Worm (Caenorhabditis elegans) whole organism, L4/young adult: ENCODE measurements around the gene F28H7.8.

ENCODE experiments used
- W03F9.2 ChIP-seq: fragments of 150-350 bp; optimal IDR thresholded peaks from 2 replicates; lab custom pipeline; 2014; ENCODE audit warnings: missing biosample characterization, missing genetic modification characterization
- dao-5 ChIP-seq: sonication (generic microtip); optimal IDR thresholded peaks from 2 replicates; lab custom pipeline; 2016; ENCODE audit warnings: missing genotype, missing genetic modification characterization, moderate library complexity, missing compliant biosample characterization
- him-1 ChIP-seq: sonication (generic microtip); optimal IDR thresholded peaks from 2 replicates; lab custom pipeline; 2016; ENCODE audit warnings: missing genotype, missing genetic modification reagents, missing genetic modification characterization, missing compliant biosample characterization

F28H7.8 gene

DNA sequence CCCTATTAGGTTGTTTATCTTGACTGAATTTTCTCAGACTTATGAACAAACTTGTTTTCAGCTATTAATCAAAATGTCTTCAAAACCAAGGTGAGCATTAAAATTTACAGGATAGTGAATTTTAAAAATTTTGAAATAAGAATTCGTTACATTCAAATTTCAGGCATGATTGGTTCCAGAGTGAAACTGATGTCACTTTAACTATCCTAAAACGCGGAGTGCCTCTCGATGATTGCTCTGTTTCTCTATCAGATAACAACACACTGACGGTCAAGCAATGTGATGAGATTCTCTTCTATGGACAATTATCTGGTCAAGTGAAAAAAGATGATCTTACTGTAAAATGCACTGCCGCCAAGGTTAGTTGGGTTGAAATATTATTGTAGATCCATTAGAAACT is 12.6 kb downstream of the F28H7.8 start, which contains the start of gene D1054.3:
TSS of gene D1054.3 (plus strand) at position 62 of the 400 bp plus-strand sequence.
- TF ChIP-seq W03F9.2 (tag; lab: Kevin White, UChicago): no peak
- no peak for TF ChIP-seq dao-5 (tag; lab: Kevin White, UChicago)
- TF ChIP-seq him-1: no peak

DNA sequence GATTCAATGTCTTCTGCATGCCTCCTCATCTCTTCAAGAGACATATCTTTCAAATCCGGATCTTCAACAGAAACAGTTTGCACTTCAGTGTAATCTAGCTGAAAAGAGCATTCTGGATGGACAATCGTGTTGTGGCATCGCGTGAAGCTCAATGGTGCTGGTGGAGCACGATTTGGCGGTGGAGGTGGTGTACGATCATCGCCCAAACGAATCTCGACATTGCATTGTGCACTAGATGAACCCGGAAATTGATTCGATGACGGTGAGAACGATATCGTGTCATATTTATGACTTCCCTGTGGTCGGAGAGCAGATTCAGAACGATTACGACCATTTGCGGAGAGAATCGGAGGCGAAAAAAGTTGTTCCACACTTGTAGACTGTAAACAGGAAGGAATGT is 14.5 kb downstream of the F28H7.8 start:
- no peak for TF ChIP-seq W03F9.2 (tag; lab: Kevin White, UChicago)
- TF ChIP-seq dao-5 (tag; lab: Kevin White, UChicago): no peak
- no peak for TF ChIP-seq him-1

DNA sequence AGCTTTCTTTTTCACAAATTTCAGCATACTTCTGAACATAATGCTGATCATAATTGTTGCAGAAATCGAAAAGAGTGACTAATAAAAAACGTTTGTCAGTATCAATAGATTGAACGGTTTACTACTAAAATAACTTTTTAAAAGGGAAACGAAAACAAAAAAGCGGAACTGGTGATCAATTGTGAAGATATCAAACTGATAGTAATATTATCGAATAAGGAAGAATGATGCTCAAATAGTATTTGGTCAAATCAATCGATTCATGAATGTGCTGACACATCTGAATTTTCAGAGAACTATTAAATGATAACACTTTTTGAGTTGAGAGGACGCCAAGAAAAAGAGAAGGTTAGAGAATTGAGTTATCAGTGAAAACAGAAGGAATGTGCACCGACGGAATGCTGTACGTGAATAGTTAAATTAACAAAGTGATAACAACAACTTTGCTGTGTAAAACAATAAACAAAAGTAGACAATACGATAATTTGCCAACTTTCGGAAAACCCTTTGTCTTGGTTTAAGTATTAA is 17.8 kb downstream of the F28H7.8 start, which contains the start of gene D1054.5:
TSS of gene D1054.5 (minus strand) at position 51 of the 528 bp plus-strand sequence.
- TF ChIP-seq dao-5 (tag; lab: Kevin White, UChicago) (no peak), him-1 (no peak), W03F9.2 (tag; lab: Kevin White, UChicago) (no peak)

DNA sequence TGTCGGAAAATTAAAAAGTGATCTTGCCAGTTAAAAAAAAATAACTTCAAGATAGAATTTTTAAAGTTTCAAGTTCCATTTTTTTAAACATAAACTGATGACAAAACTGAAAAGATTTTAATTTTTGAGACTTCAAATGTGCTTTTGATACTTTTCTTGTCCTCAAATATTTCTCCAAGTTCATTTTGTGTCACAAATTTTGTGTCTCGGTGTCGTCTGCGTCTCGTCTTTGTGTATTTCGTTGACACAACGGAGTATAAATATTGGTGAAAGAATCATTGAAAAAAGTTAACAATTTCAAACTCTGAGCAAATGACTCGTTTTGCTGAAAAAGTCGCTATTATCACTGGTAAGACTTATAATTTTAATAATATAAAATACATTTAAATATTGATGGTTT is 25.3 kb downstream of the F28H7.8 start, which contains the start of gene D1054.8:
TSS of gene D1054.8 (plus strand) at position 301 of the 400 bp plus-strand sequence.
- TF ChIP-seq him-1: no peak
- TF ChIP-seq dao-5 (tag; lab: Kevin White, UChicago): no peak
- TF ChIP-seq W03F9.2 (tag; lab: Kevin White, UChicago): no peak

DNA sequence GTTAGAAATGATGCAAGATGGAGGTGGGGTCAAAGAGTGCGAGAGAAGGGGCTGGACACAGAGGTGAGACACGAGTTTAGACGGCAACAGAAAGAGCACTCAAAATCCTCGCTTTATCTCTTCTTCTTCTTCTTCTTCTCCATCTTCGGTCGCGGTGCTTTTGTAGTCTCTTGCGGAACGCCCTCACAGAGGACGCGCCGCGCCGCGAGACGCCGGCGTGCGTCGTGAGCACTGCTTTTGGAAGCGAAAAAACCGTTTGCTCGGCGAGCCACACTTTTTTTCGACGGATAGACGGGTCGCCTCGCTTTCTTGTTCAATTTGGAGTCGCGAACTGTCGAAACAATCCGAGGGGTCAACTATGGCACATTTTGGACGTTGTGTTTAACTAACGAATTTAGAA is 32.2 kb downstream of the F28H7.8 start, which contains the start of gene D1054.9:
TSS of gene D1054.9 (minus strand) at position 137 of the 400 bp plus-strand sequence.
- no peak for TF ChIP-seq him-1
- TF ChIP-seq dao-5 (tag; lab: Kevin White, UChicago): no peak
- no peak for TF ChIP-seq W03F9.2 (tag; lab: Kevin White, UChicago)

DNA sequence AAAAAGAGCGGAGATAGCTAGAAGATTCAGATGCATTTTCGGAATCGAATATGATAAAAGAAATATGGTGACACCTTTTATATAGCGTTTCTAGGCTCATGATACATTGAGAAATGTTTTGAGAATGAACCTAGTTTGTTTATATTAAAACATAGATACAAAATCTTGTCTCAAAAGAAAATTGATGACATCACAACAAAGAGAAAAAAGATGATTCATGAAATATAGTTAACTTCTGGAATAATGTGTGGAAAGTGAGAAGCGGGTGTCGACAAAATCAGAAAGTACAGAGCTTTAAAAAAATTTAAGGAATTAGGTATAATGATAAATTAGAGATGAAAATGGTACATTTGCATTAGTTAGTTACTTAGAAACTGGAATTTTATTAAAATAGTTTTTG is 34.0 kb downstream of the F28H7.8 start, which contains the start of gene D1054.10:
TSS of gene D1054.10 (minus strand) at position 101 of the 400 bp plus-strand sequence.
- TF ChIP-seq him-1: no peak
- no peak for TF ChIP-seq dao-5 (tag; lab: Kevin White, UChicago)
- TF ChIP-seq W03F9.2 (tag; lab: Kevin White, UChicago): no peak

DNA sequence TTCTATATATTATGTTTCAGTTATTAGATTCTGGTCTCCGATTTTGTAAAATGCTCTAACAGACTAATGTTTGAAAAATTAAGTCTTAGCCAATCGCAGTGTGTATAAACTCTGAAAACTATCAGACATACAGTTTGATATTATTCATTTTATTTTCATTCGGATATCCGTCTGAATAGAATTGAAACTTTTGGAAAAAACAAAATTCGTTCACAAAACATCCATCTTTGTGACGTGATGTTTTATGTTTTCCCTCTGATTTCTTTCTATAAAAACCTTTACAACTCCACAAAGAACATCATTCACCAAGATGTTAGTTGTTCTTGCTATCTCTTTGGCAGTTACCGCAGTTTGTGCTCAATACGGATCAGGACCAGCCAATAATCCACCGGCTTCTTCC is 34.7 kb downstream of the F28H7.8 start, which contains the start of gene ule-3:
TSS of gene ule-3 (plus strand) at position 301 of the 400 bp plus-strand sequence.
- TF ChIP-seq dao-5 (tag; lab: Kevin White, UChicago): no peak
- TF ChIP-seq him-1: no peak
- no peak for TF ChIP-seq W03F9.2 (tag; lab: Kevin White, UChicago)

DNA sequence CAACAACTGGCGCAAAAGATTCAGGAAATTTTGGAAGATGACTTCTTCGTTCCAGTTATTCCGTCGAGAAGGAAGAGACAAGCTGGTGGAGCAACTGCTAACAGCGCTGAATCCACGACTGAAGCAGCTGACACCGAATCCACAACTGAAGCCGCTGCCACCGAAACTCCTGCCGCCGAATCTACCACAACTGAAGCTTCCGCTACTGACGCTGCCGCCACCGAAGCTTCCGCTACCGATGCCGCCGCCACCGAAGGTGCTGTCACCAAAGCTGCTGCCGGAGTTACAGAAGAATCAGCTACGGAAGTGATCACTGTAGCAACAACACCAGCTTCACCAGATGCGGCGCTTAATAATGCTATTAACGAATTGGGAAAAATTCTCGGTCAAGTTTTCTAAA is 35.7 kb downstream of the F28H7.8 start:
- TF ChIP-seq him-1: no peak

DNA sequence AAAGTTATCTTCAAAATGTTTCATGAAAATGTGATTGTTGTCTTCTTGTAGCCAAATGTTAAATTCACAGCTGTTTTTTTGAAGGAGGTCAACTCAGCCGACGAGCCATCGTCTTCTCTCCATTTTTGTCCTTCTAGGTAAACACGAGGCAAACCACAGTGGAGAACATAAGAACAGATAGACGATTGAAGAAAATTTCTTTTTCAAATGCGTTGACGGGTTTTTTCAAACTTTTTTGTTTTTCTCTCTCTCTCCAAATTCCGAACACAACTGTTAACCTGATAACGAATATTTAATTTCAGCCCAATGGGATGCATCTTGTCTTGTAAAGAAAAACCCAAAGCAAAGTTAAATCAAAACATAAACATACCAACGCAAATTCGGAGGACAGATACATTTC is 36.7 kb downstream of the F28H7.8 start, which contains the start of gene D1054.19:
TSS of gene D1054.19 (plus strand) at position 301 of the 400 bp plus-strand sequence.
- TF ChIP-seq him-1 (no peak), W03F9.2 (tag; lab: Kevin White, UChicago) (no peak), dao-5 (tag; lab: Kevin White, UChicago) (no peak)

DNA sequence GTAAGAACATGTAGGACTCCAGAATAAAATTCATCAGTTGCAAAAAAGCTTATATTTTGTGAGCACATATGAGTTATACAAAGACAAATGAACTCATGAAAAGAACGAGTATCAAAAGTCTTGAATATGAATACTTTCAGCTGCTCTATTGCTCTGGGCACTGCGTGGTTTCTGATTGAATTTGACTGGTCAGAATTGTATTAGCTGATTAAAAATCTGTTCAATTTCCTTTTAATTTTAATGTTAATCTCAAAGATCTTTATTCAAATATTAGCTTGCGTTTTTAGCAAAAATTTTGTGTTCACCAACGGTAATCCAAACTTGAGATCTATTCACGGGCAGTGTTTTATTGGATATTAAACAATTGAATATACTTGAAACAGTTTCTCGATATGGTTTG is 39.3 kb downstream of the F28H7.8 start, which contains the start of gene srh-184:
TSS of gene srh-184 (minus strand) at position 101 of the 400 bp plus-strand sequence.
- TF ChIP-seq dao-5 (tag; lab: Kevin White, UChicago) (no peak), W03F9.2 (tag; lab: Kevin White, UChicago) (no peak), him-1 (no peak)

DNA sequence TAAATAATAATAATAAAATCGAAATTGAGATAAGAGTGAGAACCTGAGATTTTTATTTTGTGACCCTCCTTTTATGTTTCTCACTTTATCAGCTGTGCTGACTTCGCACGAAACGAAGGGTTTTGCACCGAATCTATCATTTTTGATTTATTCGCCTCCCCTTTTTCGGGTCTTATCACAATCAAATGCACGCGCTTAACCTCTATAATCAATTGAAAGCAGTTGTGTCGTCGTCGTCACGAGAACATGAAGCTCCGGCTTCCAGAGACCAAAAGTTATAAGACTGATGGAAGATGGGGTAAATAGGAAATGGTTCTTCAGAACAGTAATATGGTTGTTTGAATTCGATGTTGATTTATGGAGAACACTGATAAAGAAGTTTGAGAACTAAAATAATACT is 42.4 kb downstream of the F28H7.8 start, which contains the start of gene D1054.18:
TSS of gene D1054.18 (minus strand) at position 45 of the 400 bp plus-strand sequence.
- TF ChIP-seq him-1: no peak
- TF ChIP-seq dao-5 (tag; lab: Kevin White, UChicago): no peak
- TF ChIP-seq W03F9.2 (tag; lab: Kevin White, UChicago): no peak

DNA sequence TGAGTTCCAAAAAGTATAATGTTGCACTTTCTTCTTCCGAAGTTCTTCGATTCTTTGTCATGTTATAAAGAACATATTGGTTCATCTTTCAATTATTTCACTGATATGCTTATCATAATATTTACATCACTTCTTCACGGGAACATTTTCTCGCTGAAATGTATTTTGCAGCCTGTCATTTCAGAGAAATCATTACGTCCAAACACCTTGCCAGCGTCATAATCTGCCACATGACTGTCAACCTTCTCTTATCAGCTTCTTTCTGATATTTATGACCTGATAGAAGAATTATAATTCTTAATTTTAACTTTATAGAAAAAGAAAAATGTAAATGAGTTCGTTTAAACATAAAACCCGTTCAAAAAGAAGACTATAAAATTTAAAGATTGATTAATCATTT is 43.3 kb downstream of the F28H7.8 start:
- TF ChIP-seq him-1 (no peak), W03F9.2 (tag; lab: Kevin White, UChicago) (peak; percentile 1)

DNA sequence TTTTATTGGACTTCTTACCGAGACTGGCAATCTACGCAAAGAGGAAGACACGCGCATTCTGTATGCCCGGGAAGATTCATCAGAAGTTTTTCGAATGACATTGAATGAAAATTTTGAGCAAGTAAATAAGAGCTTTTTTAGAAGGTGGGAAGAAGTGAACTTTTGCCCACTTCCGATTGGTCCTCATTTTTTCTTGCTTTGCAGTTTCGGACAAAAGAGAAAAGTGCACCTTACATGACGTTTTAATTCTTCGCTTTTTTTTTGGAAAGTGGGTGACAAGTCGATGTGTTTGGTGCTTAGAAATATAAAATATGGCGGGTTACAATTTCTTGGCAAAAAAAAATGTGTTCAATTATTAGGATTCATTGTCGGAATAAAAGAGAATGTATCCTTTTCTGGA is 45.6 kb downstream of the F28H7.8 start, which contains the start of gene secs-1:
TSS of gene secs-1 (minus strand) at position 101 of the 400 bp plus-strand sequence.
- no peak for TF ChIP-seq W03F9.2 (tag; lab: Kevin White, UChicago)
- no peak for TF ChIP-seq dao-5 (tag; lab: Kevin White, UChicago)
- no peak for TF ChIP-seq him-1

DNA sequence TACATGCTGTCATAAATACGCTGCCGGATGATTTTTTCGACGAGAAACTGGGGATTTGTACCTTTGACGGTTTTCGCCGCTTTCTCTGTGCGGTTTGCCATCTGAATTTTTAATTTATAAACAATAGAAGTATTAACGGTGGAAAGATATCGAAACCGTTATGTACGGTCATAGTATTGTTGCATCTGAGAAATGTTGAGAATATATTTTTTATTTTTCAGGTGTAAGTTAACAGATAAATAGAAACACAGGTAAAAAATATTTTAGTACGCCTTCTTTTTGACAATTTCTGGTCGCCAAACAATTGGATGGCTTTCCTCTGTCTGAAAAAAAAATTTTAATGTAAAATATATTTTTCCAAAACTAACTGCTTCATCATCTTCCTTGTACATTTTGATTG is 47.2 kb downstream of the F28H7.8 start, which contains the start of gene prp-38:
TSS of gene prp-38 (minus strand) at position 101 of the 400 bp plus-strand sequence.
- no peak for TF ChIP-seq dao-5 (tag; lab: Kevin White, UChicago)
- no peak for TF ChIP-seq him-1
- no peak for TF ChIP-seq W03F9.2 (tag; lab: Kevin White, UChicago)
